Worm (Caenorhabditis elegans): ENCODE measurements around the gene C45B11.6.

Gene C45B11.6

DNA sequence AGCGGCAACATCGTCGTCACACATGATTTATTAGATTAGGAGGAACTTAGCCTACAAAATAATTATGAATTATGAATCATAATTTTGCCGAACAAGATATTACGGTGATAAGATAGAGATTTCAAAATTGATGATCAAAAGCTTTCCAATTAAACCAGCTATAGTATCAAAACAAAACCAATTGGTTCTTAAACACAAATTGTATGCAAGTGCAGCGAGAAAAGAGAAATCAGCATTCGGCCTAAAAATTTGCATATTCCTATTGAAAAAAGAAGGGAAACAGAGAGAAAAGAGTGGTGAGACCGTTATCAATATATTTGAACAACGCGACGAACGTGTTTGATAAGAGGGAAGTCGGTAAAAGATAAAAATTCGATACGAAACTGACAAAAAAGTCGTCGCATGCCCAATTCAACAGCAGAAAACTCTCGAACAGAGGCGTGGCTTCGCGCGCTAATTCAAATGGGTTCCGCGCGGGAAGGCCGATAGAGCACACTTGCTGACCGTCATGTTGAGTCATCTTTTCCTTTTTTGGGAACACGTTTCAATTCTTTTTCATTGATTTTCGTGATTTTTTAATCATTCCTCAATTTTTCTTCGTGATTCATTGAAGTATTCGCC lies 34.3 kb downstream of the C45B11.6 start, which contains the start of gene act-2 (continued):
- TF ChIP-seq K09A11.1 (tag; optimal IDR thresholded peaks at IDR 0.05; ENCODE audit: insufficient read depth) (no peak), fkh-10 (GFP tag; optimal IDR thresholded peaks at IDR 0.05) (no peak), mec-3 (tag; optimal IDR thresholded peaks at IDR 0.05; ENCODE audit: borderline replicate concordance) (no peak), nfya-1 (tag; optimal IDR thresholded peaks at IDR 0.05) (peak; percentile 40), pag-3 (tag; optimal IDR thresholded peaks at IDR 0.05; ENCODE audit: borderline replicate concordance) (no peak), gmeb-2 (tag; optimal IDR thresholded peaks at IDR 0.05) (no peak), pqm-1 (tag; optimal IDR thresholded peaks at IDR 0.05) (no peak), elt-2 (tag; optimal IDR thresholded peaks at IDR 0.05) (peak; percentile 91), syd-9 (tag; optimal IDR thresholded peaks at IDR 0.05) (no peak), pros-1 (tag; optimal IDR thresholded peaks at IDR 0.05) (no peak), ztf-16 (tag; optimal IDR thresholded peaks at IDR 0.05) (peak; percentile 12), hlh-13 (GFP tag; optimal IDR thresholded peaks at IDR 0.05) (no peak), fkh-6 (tag; optimal IDR thresholded peaks at IDR 0.05) (no peak), sdc-2 (tag; optimal IDR thresholded peaks at IDR 0.05) (no peak), unc-3 (GFP tag; conservative IDR thresholded peaks at IDR 0.05) (no peak), unc-3 (tag; optimal IDR thresholded peaks at IDR 0.05) (no peak), ceh-14 (tag; optimal IDR thresholded peaks at IDR 0.05) (no peak), ceh-45 (GFP tag; IDR thresholded peaks at IDR 0.05) (no peak), eyg-1 (tag; optimal IDR thresholded peaks at IDR 0.05) (no peak), ceh-22 (tag; optimal IDR thresholded peaks at IDR 0.05) (no peak), hlh-8 (tag; optimal IDR thresholded peaks at IDR 0.05) (no peak), rnt-1 (tag; optimal IDR thresholded peaks at IDR 0.05) (peak; percentile 26), tbx-2 (tag; optimal IDR thresholded peaks at IDR 0.05) (peak; percentile 53), dmd-4 (tag; optimal IDR thresholded peaks at IDR 0.05; ENCODE audit: borderline replicate concordance) (no peak), hlh-30 (tag; optimal IDR thresholded peaks at IDR 0.05; ENCODE audit: insufficient read depth) (peak; percentile 8), ceh-48 (tag; optimal IDR thresholded peaks at IDR 0.05) (no peak), C38D4.7 (GFP tag; optimal IDR thresholded peaks at IDR 0.05) (no peak), ttx-3 (tag; optimal IDR thresholded peaks at IDR 0.05) (no peak), sox-4 (tag; optimal IDR thresholded peaks at IDR 0.05) (no peak), ceh-18 (tag; optimal IDR thresholded peaks at IDR 0.05) (peak; percentile 32), fax-1 (tag; optimal IDR thresholded peaks at IDR 0.05) (no peak), ref-2 (tag; optimal IDR thresholded peaks at IDR 0.05) (no peak), ceh-9 (tag; optimal IDR thresholded peaks at IDR 0.05) (no peak), ceh-19 (GFP tag; optimal IDR thresholded peaks at IDR 0.05) (no peak), Y22D7AL.16 (tag; optimal IDR thresholded peaks at IDR 0.05) (no peak), odd-2 (tag; optimal IDR thresholded peaks at IDR 0.05) (no peak), che-1 (tag; optimal IDR thresholded peaks at IDR 0.05) (no peak)

DNA sequence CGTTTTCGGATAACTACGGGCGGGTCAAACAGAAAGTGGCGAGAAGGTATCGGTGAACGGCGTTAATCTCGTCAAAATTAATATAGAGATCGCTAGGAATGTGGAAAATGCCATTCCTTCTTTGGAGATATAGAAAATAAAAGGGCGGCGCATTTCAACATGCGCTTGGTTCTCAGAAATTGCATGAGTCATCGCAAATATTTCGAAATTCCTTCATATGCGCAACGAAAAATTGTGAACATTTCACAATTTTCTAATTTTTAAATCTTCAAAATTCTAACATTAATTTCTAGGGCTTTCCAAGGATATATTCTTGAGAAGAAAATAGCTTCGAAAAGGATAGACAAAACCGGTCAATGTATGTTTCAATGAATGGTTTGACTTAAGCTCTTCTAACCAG lies 35.0 kb downstream of the C45B11.6 start:
- no peak for TF ChIP-seq unc-86 (tag; optimal IDR thresholded peaks at IDR 0.05)

DNA sequence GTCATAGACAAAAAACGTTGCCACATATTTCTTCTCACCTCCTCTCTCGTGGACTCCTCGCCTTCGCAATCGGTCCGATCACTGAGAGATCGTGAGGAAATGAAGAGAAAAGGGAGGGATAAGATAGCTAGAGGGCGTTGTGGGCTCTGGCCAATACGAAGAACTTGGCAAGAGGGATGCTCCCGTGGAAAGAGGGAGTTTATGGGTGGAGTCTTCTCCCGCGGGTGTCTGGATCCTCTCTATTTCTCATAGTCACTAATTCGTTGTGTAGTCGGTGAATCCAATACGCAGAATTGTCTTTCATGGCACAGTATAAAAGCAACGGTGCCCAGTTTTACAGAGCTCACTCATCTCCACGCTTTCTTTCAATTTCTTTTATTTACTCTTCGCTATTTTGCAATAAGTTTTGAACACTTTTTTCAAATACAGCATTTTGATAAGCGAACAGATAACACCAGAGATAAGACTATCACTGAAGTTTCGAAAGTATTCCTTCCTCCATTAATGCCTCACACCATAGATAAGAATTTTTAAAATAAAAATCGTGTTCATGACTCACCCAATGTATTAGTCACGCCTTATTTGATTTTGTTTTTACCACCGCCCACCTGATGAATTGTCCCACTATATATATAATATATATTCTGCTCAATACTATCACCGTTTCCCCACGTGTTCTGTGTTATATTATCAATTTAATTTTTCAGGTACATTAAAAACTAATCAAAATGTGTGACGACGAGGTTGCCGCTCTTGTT lies 36.7 kb downstream of the C45B11.6 start, which contains the start of gene act-1:
Gene act-1 (plus strand): TSS at position 708 of the 758 bp plus-strand sequence.
- peak; percentile 13 for TF ChIP-seq syd-9 (tag; optimal IDR thresholded peaks at IDR 0.05)
- no peak for TF ChIP-seq ama-1 (optimal IDR thresholded peaks at IDR 0.05)
- TF ChIP-seq tbx-2 (tag; optimal IDR thresholded peaks at IDR 0.05): peak; percentile 5
- no peak for TF ChIP-seq npax-4 (tag; optimal IDR thresholded peaks at IDR 0.05)
- peak; percentile 84 for TF ChIP-seq ceh-18 (tag; optimal IDR thresholded peaks at IDR 0.05)
- peak; percentile 14 for TF ChIP-seq fkh-6 (tag; optimal IDR thresholded peaks at IDR 0.05)
- TF ChIP-seq ceh-34 (tag; optimal IDR thresholded peaks at IDR 0.05): peak; percentile 69
- no peak for TF ChIP-seq mec-3 (tag; optimal IDR thresholded peaks at IDR 0.05; ENCODE audit: borderline replicate concordance)
- TF ChIP-seq rnt-1 (tag; optimal IDR thresholded peaks at IDR 0.05): peak; percentile 47
- TF ChIP-seq ref-2 (tag; optimal IDR thresholded peaks at IDR 0.05): peak; percentile 56
- TF ChIP-seq elt-2 (tag; optimal IDR thresholded peaks at IDR 0.05): peak; percentile 95
- TF ChIP-seq nfya-1 (tag; optimal IDR thresholded peaks at IDR 0.05): peak; percentile 88
- TF ChIP-seq odd-2 (tag; optimal IDR thresholded peaks at IDR 0.05): no peak
- peak; percentile 55 for TF ChIP-seq ceh-31 (tag; optimal IDR thresholded peaks at IDR 0.05)
- peak; percentile 67 for TF ChIP-seq unc-55 (GFP tag; optimal IDR thresholded peaks at IDR 0.05)
- TF ChIP-seq sdc-2 (tag; optimal IDR thresholded peaks at IDR 0.05): peak; percentile 14

All from whole organism, late embryonic.